Fruit fly (Drosophila melanogaster) S2 (cell line): Measurements from ENCODE around the gene CG32266.

ENCODE experiments used
- CG8478 ChIP-seq: fragments of >200 bp; optimal IDR thresholded peaks from 2 replicates; lab custom pipeline; 2018
- CTCF ChIP-seq, 2 experiments: fragments of >200 bp; optimal IDR thresholded peaks; 2 replicates each; lab custom pipeline; 2018

dm6 chr3L:3785688-3786087 lies 4.9 kb upstream of the CG32266 start:
- no peak for TF ChIP-seq CTCF (optimal IDR thresholded peaks at IDR 0.05; lab: Kevin White, UChicago)
- no peak for TF ChIP-seq CG8478 (lab: Kevin White, UChicago)
